Fruit fly (Drosophila melanogaster) whole organism, embryonic: Measurements from ENCODE around the gene Osi21.

Source experiments
- Awh ChIP-seq: fragments of 200-800 bp; sonication (Bioruptor generic); IDR thresholded peaks from 2 replicates; pipeline ENCODE4, ENCODE4 v1.3.6; 2022; ENCODE audit warnings: missing biosample characterization, missing genetic modification characterization
- Blimp-1 ChIP-seq: fragments of 200-800 bp; sonication (Bioruptor generic); optimal IDR thresholded peaks from 3 replicates; lab custom pipeline; 2018; ENCODE audit warnings: missing biosample characterization, missing genetic modification characterization, mild to moderate bottlenecking, moderate library complexity, missing genetic modification reagents
- BtbVII ChIP-seq: fragments of 200-800 bp; sonication (Bioruptor generic); optimal IDR thresholded peaks from 3 replicates; lab custom pipeline; 2017; ENCODE audit warnings: missing biosample characterization, mild to moderate bottlenecking, missing genetic modification characterization
- CG13424 ChIP-seq: fragments of 200-800 bp; sonication (Bioruptor generic); optimal IDR thresholded peaks from 2 replicates; lab custom pipeline; 2019; ENCODE audit warnings: missing biosample characterization, mild to moderate bottlenecking, missing genetic modification characterization, moderate library complexity
- CG14441 ChIP-seq: fragments of 200-800 bp; sonication (Bioruptor generic); IDR thresholded peaks from 2 replicates; pipeline ENCODE4 v1.3.6; 2022; ENCODE audit warnings: missing biosample characterization, missing genetic modification characterization
- CG17328 ChIP-seq: fragments of 200-800 bp; sonication (Bioruptor generic); IDR thresholded peaks from 2 replicates; pipeline ENCODE4 v1.3.6; 2022; ENCODE audit warnings: missing biosample characterization, missing genetic modification characterization
- CG17568 ChIP-seq: fragments of 200-800 bp; sonication (Bioruptor generic); optimal IDR thresholded peaks from 2 replicates; lab custom pipeline; 2018; ENCODE audit warnings: missing biosample characterization, mild to moderate bottlenecking, missing genetic modification characterization, moderate library complexity
- CG18599 ChIP-seq: fragments of 200-800 bp; sonication (Bioruptor generic); optimal IDR thresholded peaks from 3 replicates; lab custom pipeline; 2017; ENCODE audit warnings: missing biosample characterization, missing genetic modification characterization, mild to moderate bottlenecking, moderate library complexity, missing genetic modification reagents
- CG2199 ChIP-seq: fragments of 200-800 bp; sonication (Bioruptor generic); IDR thresholded peaks from 3 replicates; pipeline ENCODE4 v1.3.6; 2022; ENCODE audit warnings: missing biosample characterization, missing genetic modification characterization
- CG2712 ChIP-seq: fragments of 200-800 bp; optimal IDR thresholded peaks from 3 replicates; lab custom pipeline; 2019; ENCODE audit warnings: missing biosample characterization, mild to moderate bottlenecking, missing genetic modification characterization, moderate library complexity
- CG3726 ChIP-seq: fragments of 200-800 bp; sonication (Bioruptor generic); IDR thresholded peaks from 3 replicates; pipeline ENCODE4, ENCODE4 v1.3.6; 2022; ENCODE audit warnings: missing biosample characterization, missing genetic modification characterization
- CG5953 ChIP-seq: fragments of 200-800 bp; sonication (Bioruptor generic); IDR thresholded peaks from 2 replicates; pipeline ENCODE4 v1.3.6; 2022; ENCODE audit warnings: missing biosample characterization, missing genetic modification characterization
- CG6683 ChIP-seq: fragments of 200-800 bp; sonication (Bioruptor generic); optimal IDR thresholded peaks from 2 replicates; lab custom pipeline; 2017; ENCODE audit warnings: missing biosample characterization, mild to moderate bottlenecking, missing genetic modification characterization, missing genetic modification reagents
- CG7928 ChIP-seq: fragments of 200-800 bp; sonication (Bioruptor generic); optimal IDR thresholded peaks from 2 replicates; lab custom pipeline; 2017; ENCODE audit warnings: missing biosample characterization, mild to moderate bottlenecking, missing genetic modification characterization
- CG9727 ChIP-seq: fragments of 200-800 bp; sonication (Bioruptor generic); optimal IDR thresholded peaks from 3 replicates; lab custom pipeline; 2017; ENCODE audit warnings: missing biosample characterization, mild to moderate bottlenecking, missing genetic modification characterization
- CoRest ChIP-seq: fragments of 200-800 bp; sonication (Bioruptor generic); optimal IDR thresholded peaks from 3 replicates; lab custom pipeline; 2018; ENCODE audit warnings: missing biosample characterization, mild to moderate bottlenecking, missing genetic modification characterization, moderate library complexity
- GATAe ChIP-seq: fragments of 200-800 bp; sonication (Bioruptor generic); conservative IDR thresholded peaks from 2 replicates; pipeline ENCODE4 v1.3.6; 2022; ENCODE audit warnings: missing biosample characterization, missing genetic modification characterization
- Med ChIP-seq: fragments of 200-800 bp; sonication (Bioruptor generic); peaks from one replicate; lab custom pipeline; 2016; ENCODE audit warnings: missing biosample characterization, missing genetic modification characterization, mild to moderate bottlenecking, inconsistent platforms, moderate library complexity
- Meics ChIP-seq: fragments of 200-800 bp; sonication (Bioruptor generic); optimal IDR thresholded peaks from 2 replicates; lab custom pipeline; 2017; ENCODE audit warnings: missing biosample characterization, mild to moderate bottlenecking, missing genetic modification characterization
- Nf-YB ChIP-seq: fragments of 200-800 bp; sonication (Bioruptor generic); optimal IDR thresholded peaks from 3 replicates; lab custom pipeline; 2019; ENCODE audit warnings: missing biosample characterization, mild to moderate bottlenecking, missing genetic modification characterization, moderate library complexity
- Oli ChIP-seq: fragments of 200-800 bp; sonication (Bioruptor generic); optimal IDR thresholded peaks from 2 replicates; lab custom pipeline; 2018; ENCODE audit warnings: missing biosample characterization, mild to moderate bottlenecking, missing genetic modification characterization, moderate library complexity
- Ptx1 ChIP-seq: fragments of 200-800 bp; sonication (Bioruptor generic); IDR thresholded peaks from 2 replicates; pipeline ENCODE4 v1.3.6; 2022; ENCODE audit warnings: missing biosample characterization, missing genetic modification characterization
- Sox102F ChIP-seq: fragments of 200-800 bp; sonication (Bioruptor generic); optimal IDR thresholded peaks from 2 replicates; lab custom pipeline; 2018; ENCODE audit warnings: missing biosample characterization, mild to moderate bottlenecking, missing genetic modification characterization, moderate library complexity
- br ChIP-seq: fragments of >200 bp; optimal IDR thresholded peaks from 2 replicates; lab custom pipeline; 2017
- bsh ChIP-seq, 2 experiments: fragments of 200-800 bp; sonication (Bioruptor generic); optimal IDR thresholded peaks; 2 replicates each; lab custom pipeline; 2017 to 2018; ENCODE audit warnings: mild to moderate bottlenecking in 2 of 2, missing biosample characterization in 2 of 2, missing genetic modification characterization in 2 of 2, moderate library complexity in 1 of 2
- cad ChIP-seq: fragments of >200 bp; optimal IDR thresholded peaks from 2 replicates; lab custom pipeline; 2017; ENCODE audit warnings: missing biosample characterization, missing genetic modification characterization
- chinmo ChIP-seq: fragments of 200-800 bp; sonication (Bioruptor generic); IDR thresholded peaks from 4 replicates; pipeline ENCODE4 v1.3.6; 2022; ENCODE audit warnings: missing biosample characterization, missing genetic modification characterization; ENCODE audit not compliant: partially characterized antibody
- corto ChIP-seq: fragments of 200-800 bp; sonication (Bioruptor generic); optimal IDR thresholded peaks from 2 replicates; lab custom pipeline; 2016; ENCODE audit warnings: missing biosample characterization, mild to moderate bottlenecking, missing genetic modification characterization, moderate library complexity
- dmrt11E ChIP-seq: fragments of 200-800 bp; sonication (Bioruptor generic); optimal IDR thresholded peaks from 3 replicates; lab custom pipeline; 2018; ENCODE audit warnings: missing biosample characterization, mild to moderate bottlenecking, missing genetic modification characterization, moderate library complexity
- dpn ChIP-seq, 2 experiments: fragments of 200-800 bp; sonication (Bioruptor generic); optimal IDR thresholded peaks; 3 replicates each; lab custom pipeline; 2016; ENCODE audit warnings: missing biosample characterization in 2 of 2, missing genetic modification characterization in 2 of 2
- emc ChIP-seq: fragments of 200-800 bp; sonication (Bioruptor generic); optimal IDR thresholded peaks from 2 replicates; lab custom pipeline; 2016; ENCODE audit warnings: missing biosample characterization, missing genetic modification characterization
- fd96Cb ChIP-seq: fragments of 200-800 bp; sonication (Bioruptor generic); optimal IDR thresholded peaks from 2 replicates; lab custom pipeline; 2018; ENCODE audit warnings: missing biosample characterization, mild to moderate bottlenecking, missing genetic modification characterization, moderate library complexity
- gcm2 ChIP-seq: fragments of 200-800 bp; sonication (Bioruptor generic); optimal IDR thresholded peaks from 2 replicates; lab custom pipeline; 2016; ENCODE audit warnings: missing biosample characterization, missing genetic modification characterization
- gem ChIP-seq: fragments of 200-800 bp; sonication (Bioruptor generic); optimal IDR thresholded peaks from 2 replicates; lab custom pipeline; 2019; ENCODE audit warnings: missing biosample characterization, mild to moderate bottlenecking, missing genetic modification characterization, moderate library complexity
- lbe ChIP-seq: fragments of 200-800 bp; sonication (Bioruptor generic); optimal IDR thresholded peaks from 2 replicates; lab custom pipeline; 2016; ENCODE audit warnings: missing biosample characterization, mild to moderate bottlenecking, missing genetic modification characterization
- phol ChIP-seq: fragments of 200-800 bp; sonication (Bioruptor generic); optimal IDR thresholded peaks from 3 replicates; lab custom pipeline; 2018; ENCODE audit warnings: missing biosample characterization, mild to moderate bottlenecking, missing genetic modification characterization, moderate library complexity
- sens ChIP-seq: fragments of 200-800 bp; sonication (Bioruptor generic); peaks from one replicate; lab custom pipeline; 2016; ENCODE audit warnings: missing biosample characterization, missing genetic modification characterization
- sens-2 ChIP-seq: fragments of 200-800 bp; sonication (Bioruptor generic); IDR thresholded peaks from 2 replicates; pipeline ENCODE4 v1.3.6; 2022; ENCODE audit warnings: missing biosample characterization, missing genetic modification characterization
- sqz ChIP-seq: fragments of 200-800 bp; sonication (Bioruptor generic); optimal IDR thresholded peaks from 3 replicates; lab custom pipeline; 2018; ENCODE audit warnings: missing biosample characterization, mild to moderate bottlenecking, missing genetic modification characterization
- sug ChIP-seq: fragments of 200-800 bp; optimal IDR thresholded peaks from 2 replicates; lab custom pipeline; 2019; ENCODE audit warnings: missing biosample characterization, mild to moderate bottlenecking, missing genetic modification characterization, moderate library complexity
- tio ChIP-seq: fragments of 200-800 bp; sonication (Bioruptor generic); optimal IDR thresholded peaks from 2 replicates; lab custom pipeline; 2017; ENCODE audit warnings: missing biosample characterization, missing genetic modification characterization, inconsistent platforms
- unpg ChIP-seq: fragments of 200-800 bp; sonication (Bioruptor generic); optimal IDR thresholded peaks from 3 replicates; lab custom pipeline; 2018; ENCODE audit warnings: missing biosample characterization, mild to moderate bottlenecking, missing genetic modification characterization, moderate library complexity
- vvl ChIP-seq: fragments of 200-800 bp; sonication (Bioruptor generic); IDR thresholded peaks from 2 replicates; pipeline ENCODE4 v1.3.6; 2022; ENCODE audit warnings: missing biosample characterization, missing genetic modification characterization

The Osi21 gene

dm6 chr2L:11317655-11318278 lies 32.3 kb upstream of the Osi21 start (continued):
- TF ChIP-seq phol (tag; lab: Kevin White, UChicago) (peak; percentile 9), vvl (GFP tag; lab: Robert Waterston, UW) (peak; percentile 94), CG5953 (GFP tag; lab: Robert Waterston, UW) (no peak), Nf-YB (GFP tag; lab: Kevin White, UChicago) (peak; percentile 2), sqz (GFP tag; lab: Kevin White, UChicago) (peak; percentile 38), Blimp-1 (GFP tag; lab: Kevin White, UChicago) (peak; percentile 25), tio (GFP tag; lab: Kevin White, UChicago) (no peak), sens (peak; percentile 74), chinmo (GFP tag; lab: Robert Waterston, UW) (0 out of 4 replicates have a peak, but pooled peaks have one; percentile 34), cad (GFP tag; lab: Kevin White, UChicago) (no peak), fd96Cb (tag; lab: Kevin White, UChicago) (peak; percentile 0), Awh (GFP tag; lab: Robert Waterston, UW) (peak; percentile 27; the same call in 1 of the 2 replicates), bsh (GFP tag; optimal IDR thresholded peaks at IDR 0.05; lab: Kevin White, UChicago) (peak in 1 of 2 experiments; percentile 13)

- TF ChIP-seq CG2199 (GFP tag; lab: Robert Waterston, UW), result peak; percentile 93; the same call in 2 of the 3 replicates
- no peak for TF ChIP-seq CG7928
- TF ChIP-seq br (lab: Kevin White, UChicago), result no peak
- no peak for TF ChIP-seq CG17568 (GFP tag; lab: Kevin White, UChicago)
- no peak for TF ChIP-seq phol (tag; lab: Kevin White, UChicago)
These were observed 24.3 kb upstream of the Osi21 start for dm6 chr2L:11309806-11310205.

- TF ChIP-seq gem (tag; lab: Kevin White, UChicago) (peak; percentile 26), dpn (GFP tag; optimal IDR thresholded peaks at IDR 0.05; lab: Kevin White, UChicago) (no peak), dmrt11E (peak; percentile 13), Sox102F (GFP tag; lab: Kevin White, UChicago) (peak; percentile 15), bsh (GFP tag; optimal IDR thresholded peaks at IDR 0.05; lab: Kevin White, UChicago) (peak in 1 of 2 experiments; percentile 9)
These were observed 21.6 kb upstream of the Osi21 start for dm6 chr2L:11307072-11307471.

- TF ChIP-seq lbe (GFP tag; lab: Kevin White, UChicago) (peak; percentile 45), sug (tag; lab: Kevin White, UChicago) (no peak), Meics (GFP tag; lab: Kevin White, UChicago) (no peak), BtbVII (no peak), corto (peak; percentile 3), CG9727 (GFP tag; lab: Kevin White, UChicago) (no peak), emc (no peak), CG3726 (no peak)
These were observed 20.6 kb upstream of the Osi21 start for dm6 chr2L:11306091-11306490.

- TF ChIP-seq CG6683 (no peak), gcm2 (GFP tag; lab: Kevin White, UChicago) (no peak), CG14441 (GFP tag; lab: Robert Waterston, UW) (no peak), GATAe (no peak), CG2712 (tag; lab: Kevin White, UChicago) (peak; percentile 8), CG18599 (GFP tag; lab: Kevin White, UChicago) (no peak), bsh (GFP tag; optimal IDR thresholded peaks at IDR 0.05; lab: Kevin White, UChicago) (peak in 1 of 2 experiments; percentile 31), unpg (GFP tag; lab: Kevin White, UChicago) (peak; percentile 26), CG17328 (GFP tag; lab: Robert Waterston, UW) (no peak), Ptx1 (GFP tag; lab: Robert Waterston, UW) (no peak), CoRest (tag; lab: Kevin White, UChicago) (peak; percentile 10), sens-2 (GFP tag; lab: Robert Waterston, UW) (no peak), Med (GFP tag; lab: Kevin White, UChicago) (peak; percentile 54), Sox102F (GFP tag; lab: Kevin White, UChicago) (peak; percentile 41), vvl (GFP tag; lab: Robert Waterston, UW) (peak; percentile 26; the same call in 1 of the 2 replicates), Oli (tag; lab: Kevin White, UChicago) (peak; percentile 2), CG13424 (tag; lab: Kevin White, UChicago) (peak; percentile 1)
These were observed 17.0 kb upstream of the Osi21 start for dm6 chr2L:11302507-11302906.
